Worm (Caenorhabditis elegans) whole organism, young adult: ENCODE measurements around the gene nsy-1.

Source experiments
- B0261.1 ChIP-seq: sonication (generic microtip); optimal IDR thresholded peaks from 2 replicates; lab custom pipeline; 2016; ENCODE audit warnings: mild to moderate bottlenecking, missing genetic modification characterization, moderate library complexity, missing compliant biosample characterization
- F37B4.10 ChIP-seq: fragments of 200-800 bp; sonication (Bioruptor generic); IDR thresholded peaks from 2 replicates; pipeline ENCODE4 v1.3.6; 2022; ENCODE audit warnings: missing genetic modification characterization, missing compliant biosample characterization
- K11D2.4 ChIP-seq: fragments of 200-800 bp; sonication (Bioruptor generic); IDR thresholded peaks from 2 replicates; pipeline ENCODE4 v1.3.6; 2022; ENCODE audit warnings: missing genetic modification reagents, missing genetic modification characterization, missing compliant biosample characterization
- Y56A3A.18 ChIP-seq: fragments of 200-800 bp; sonication (Bioruptor generic); IDR thresholded peaks from 2 replicates; pipeline ENCODE4 v1.3.6; 2022; ENCODE audit warnings: missing genetic modification reagents, missing genetic modification characterization, missing compliant biosample characterization
- Y67H2A.10 ChIP-seq: fragments of 200-800 bp; sonication (Bioruptor generic); conservative IDR thresholded peaks from 2 replicates; pipeline ENCODE4 v1.3.6; 2022; ENCODE audit warnings: missing genetic modification reagents, missing genetic modification characterization, missing compliant biosample characterization
- akir-1 ChIP-seq: fragments of 200-800 bp; sonication (Bioruptor generic); optimal IDR thresholded peaks from 2 replicates; lab custom pipeline; 2018; ENCODE audit warnings: mild to moderate bottlenecking, missing genetic modification characterization, moderate library complexity, missing compliant biosample characterization
- ama-1 ChIP-seq, 3 experiments: fragments of 150-350 bp in 1 of 3; sonication (generic microtip) in 2 of 3; optimal IDR thresholded peaks; 2 replicates each; lab custom pipeline; 2014 to 2018; ENCODE audit warnings: missing biosample characterization in 2 of 3, missing genetic modification characterization in 2 of 3, missing genetic modification reagents in 2 of 3
- atf-7 ChIP-seq: sonication (generic microtip); optimal IDR thresholded peaks from 2 replicates; lab custom pipeline; 2017; ENCODE audit warnings: mild to moderate bottlenecking, missing genetic modification characterization, missing compliant biosample characterization
- attf-5 ChIP-seq: fragments of 200-800 bp; sonication (Bioruptor generic); optimal IDR thresholded peaks from 2 replicates; lab custom pipeline; 2018; ENCODE audit warnings: mild to moderate bottlenecking, missing genetic modification characterization, missing compliant biosample characterization
- cebp-1 ChIP-seq, 2 experiments: fragments of 200-800 bp in 1 of 2; sonication (Bioruptor generic) in 1 of 2; sonication (generic microtip) in 1 of 2; IDR thresholded peaks in 1 of 2; optimal IDR thresholded peaks in 1 of 2; 2 replicates each; pipeline versions ENCODE4 v1.3.6 to Lab custom; 2017 to 2022; ENCODE audit warnings: missing compliant biosample characterization in 2 of 2, missing genetic modification characterization in 2 of 2, mild to moderate bottlenecking in 1 of 2, missing genetic modification reagents in 1 of 2, moderate library complexity in 1 of 2
- ceh-40 ChIP-seq: fragments of 200-800 bp; sonication (Bioruptor generic); IDR thresholded peaks from 2 replicates; pipeline ENCODE4 v1.3.6; 2022; ENCODE audit warnings: missing genetic modification characterization, missing compliant biosample characterization
- ceh-79 ChIP-seq: sonication (generic microtip); optimal IDR thresholded peaks from 2 replicates; lab custom pipeline; 2017; ENCODE audit warnings: mild to moderate bottlenecking, missing genetic modification characterization, missing compliant biosample characterization
- ceh-91 ChIP-seq: fragments of 200-800 bp; sonication (Bioruptor generic); IDR thresholded peaks from 2 replicates; pipeline ENCODE4 v1.3.6; 2022; ENCODE audit warnings: missing genetic modification reagents, missing genetic modification characterization, missing compliant biosample characterization
- chd-7 ChIP-seq: sonication (generic microtip); optimal IDR thresholded peaks from 2 replicates; lab custom pipeline; 2016; ENCODE audit warnings: mild to moderate bottlenecking, missing genetic modification characterization, moderate library complexity, missing compliant biosample characterization
- dpff-1 ChIP-seq: sonication (generic microtip); optimal IDR thresholded peaks from 2 replicates; lab custom pipeline; 2017; ENCODE audit warnings: mild to moderate bottlenecking, missing genetic modification characterization, missing compliant biosample characterization
- ekl-4 ChIP-seq: fragments of 200-800 bp; sonication (Bioruptor generic); IDR thresholded peaks from 2 replicates; pipeline ENCODE4 v1.3.6; 2022; ENCODE audit warnings: missing genetic modification reagents, missing genetic modification characterization, missing compliant biosample characterization
- hmg-1.2 ChIP-seq: fragments of 200-800 bp; sonication (Bioruptor generic); IDR thresholded peaks from 2 replicates; pipeline ENCODE4 v1.3.6; 2022; ENCODE audit warnings: missing genetic modification reagents, missing genetic modification characterization, missing compliant biosample characterization
- lag-1 ChIP-seq: fragments of 200-800 bp; sonication (Bioruptor generic); IDR thresholded peaks from 2 replicates; pipeline ENCODE4 v1.3.6; 2022; ENCODE audit warnings: missing genetic modification reagents, missing genetic modification characterization, missing compliant biosample characterization
- let-607 ChIP-seq, 2 experiments: fragments of 200-800 bp in 1 of 2; sonication (Bioruptor generic) in 1 of 2; sonication (generic microtip) in 1 of 2; optimal IDR thresholded peaks; 2 replicates each; lab custom pipeline; 2016 to 2018; ENCODE audit warnings: mild to moderate bottlenecking in 2 of 2, missing compliant biosample characterization in 2 of 2, missing genetic modification characterization in 2 of 2, moderate library complexity in 2 of 2, missing genotype in 1 of 2
- lin-26 ChIP-seq: fragments of 200-800 bp; sonication (Bioruptor generic); IDR thresholded peaks from 2 replicates; pipeline ENCODE4 v1.3.6; 2022; ENCODE audit warnings: missing genetic modification reagents, missing genetic modification characterization, missing compliant biosample characterization
- lin-40 ChIP-seq: sonication (generic microtip); optimal IDR thresholded peaks from 2 replicates; lab custom pipeline; 2016; ENCODE audit warnings: missing genetic modification characterization, mild to moderate bottlenecking, missing compliant biosample characterization, missing genotype, missing genetic modification reagents
- lsy-27 ChIP-seq: sonication (generic microtip); optimal IDR thresholded peaks from 2 replicates; lab custom pipeline; 2017; ENCODE audit warnings: missing genetic modification characterization, mild to moderate bottlenecking, missing compliant biosample characterization, antibody characterized with exemption, missing genotype, borderline replicate concordance; ENCODE audit not compliant: insufficient read depth
- madf-8 ChIP-seq: fragments of 200-800 bp; sonication (Bioruptor generic); conservative IDR thresholded peaks from 2 replicates; pipeline ENCODE4 v1.3.6; 2022; ENCODE audit warnings: missing genetic modification reagents, missing genetic modification characterization, missing compliant biosample characterization
- nfya-1 ChIP-seq: sonication (generic microtip); optimal IDR thresholded peaks from 2 replicates; lab custom pipeline; 2017; ENCODE audit warnings: antibody characterized with exemption, missing compliant biosample characterization, missing genetic modification characterization, borderline replicate concordance; ENCODE audit not compliant: insufficient read depth
- nfya-2 ChIP-seq: fragments of 200-800 bp; sonication (Bioruptor generic); IDR thresholded peaks from 2 replicates; pipeline ENCODE4 v1.3.6; 2022; ENCODE audit warnings: missing genetic modification reagents, missing genetic modification characterization, missing compliant biosample characterization
- nfyb-1 ChIP-seq: fragments of 200-800 bp; sonication (Bioruptor generic); IDR thresholded peaks from 2 replicates; pipeline ENCODE4 v1.3.6; 2022; ENCODE audit warnings: missing genetic modification reagents, missing genetic modification characterization, missing compliant biosample characterization
- nhr-179 ChIP-seq: sonication (generic microtip); optimal IDR thresholded peaks from 2 replicates; lab custom pipeline; 2016; ENCODE audit warnings: mild to moderate bottlenecking, missing genetic modification characterization, missing compliant biosample characterization
- snpc-4 ChIP-seq, 5 experiments: fragments of 150-350 bp in 1 of 5; sonication (generic microtip) in 4 of 5; optimal IDR thresholded peaks; 2 replicates each; lab custom pipeline; 2014 to 2018; ENCODE audit warnings: missing genetic modification characterization in 5 of 5, missing biosample characterization in 3 of 5, antibody characterized with exemption in 2 of 5, mild to moderate bottlenecking in 2 of 5, missing compliant biosample characterization in 2 of 5, missing genotype in 2 of 5, moderate library complexity in 2 of 5, missing genetic modification reagents in 1 of 5
- somi-1 ChIP-seq: fragments of 200-800 bp; sonication (Bioruptor generic); optimal IDR thresholded peaks from 2 replicates; lab custom pipeline; 2018; ENCODE audit warnings: mild to moderate bottlenecking, missing genetic modification characterization, missing compliant biosample characterization
- tbx-9 ChIP-seq: sonication (generic microtip); optimal IDR thresholded peaks from 2 replicates; lab custom pipeline; 2016; ENCODE audit warnings: borderline replicate concordance, missing genetic modification characterization, inconsistent platforms, missing compliant biosample characterization
- unc-130 ChIP-seq: sonication (generic microtip); optimal IDR thresholded peaks from 2 replicates; lab custom pipeline; 2016; ENCODE audit warnings: missing genetic modification reagents, missing genetic modification characterization, missing compliant biosample characterization
- xnd-1 ChIP-seq: sonication (generic microtip); optimal IDR thresholded peaks from 2 replicates; lab custom pipeline; 2016; ENCODE audit warnings: missing genotype, missing genetic modification reagents, missing genetic modification characterization, missing compliant biosample characterization
- zfh-2 ChIP-seq: fragments of 200-800 bp; sonication (Bioruptor generic); conservative IDR thresholded peaks from 2 replicates; pipeline ENCODE4 v1.3.6; 2022; ENCODE audit warnings: missing genetic modification reagents, missing genetic modification characterization, missing compliant biosample characterization
- zim-3 ChIP-seq: sonication (generic microtip); optimal IDR thresholded peaks from 2 replicates; lab custom pipeline; 2017; ENCODE audit warnings: mild to moderate bottlenecking, missing genetic modification characterization, moderate library complexity, missing compliant biosample characterization
- ztf-22 ChIP-seq: fragments of 200-800 bp; sonication (Bioruptor generic); optimal IDR thresholded peaks from 2 replicates; lab custom pipeline; 2018; ENCODE audit warnings: mild to moderate bottlenecking, missing genetic modification characterization, moderate library complexity, missing compliant biosample characterization
- ztf-25 ChIP-seq: fragments of 200-800 bp; sonication (Bioruptor generic); IDR thresholded peaks from 2 replicates; pipeline ENCODE4 v1.3.6; 2022; ENCODE audit warnings: missing genetic modification reagents, missing genetic modification characterization, missing compliant biosample characterization

nsy-1 gene

DNA sequence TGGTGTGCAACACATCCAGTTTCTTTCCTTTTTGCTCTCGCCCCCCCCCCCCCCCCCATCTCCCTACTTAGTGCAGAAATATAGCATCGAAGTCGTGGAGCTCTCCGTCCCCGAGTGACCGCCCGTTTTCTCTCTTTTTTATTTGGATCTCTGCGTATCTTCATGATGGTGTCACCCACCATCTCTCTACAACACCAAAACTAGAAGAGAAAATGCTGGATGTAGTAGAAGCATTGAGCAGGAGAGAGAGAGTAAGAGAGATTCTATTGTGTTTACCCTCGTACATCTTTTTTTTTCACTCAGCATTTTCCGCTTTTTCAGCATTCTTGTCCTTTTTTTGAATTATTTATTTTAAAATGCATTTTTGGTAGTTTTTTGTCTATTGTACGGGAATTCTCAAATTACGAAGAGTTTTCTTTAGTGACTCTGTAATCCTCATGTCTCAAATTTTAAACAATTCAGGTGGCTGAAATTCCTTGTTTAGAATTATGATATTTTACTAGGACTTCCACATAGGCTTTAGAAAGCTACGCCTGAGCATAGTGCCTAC lies 19.9 kb downstream of the nsy-1 start:
- TF ChIP-seq snpc-4 (GFP tag; optimal IDR thresholded peaks at IDR 0.05; lab: Kevin White, UChicago) (no peak), snpc-4 (tag; optimal IDR thresholded peaks at IDR 0.05; lab: Kevin White, UChicago) (no peak), nfyb-1 (no peak), lin-26 (no peak), let-607 (tag; optimal IDR thresholded peaks at IDR 0.05; lab: Kevin White, UChicago) (no peak), chd-7 (tag; lab: Kevin White, UChicago) (no peak), Y67H2A.10 (GFP tag; lab: Robert Waterston, UW) (no peak), ama-1 (optimal IDR thresholded peaks at IDR 0.05; lab: Kevin White, UChicago) (no peak), ama-1 (GFP tag; optimal IDR thresholded peaks at IDR 0.05; lab: Kevin White, UChicago) (no peak), F37B4.10 (GFP tag; lab: Robert Waterston, UW) (no peak), ztf-25 (GFP tag; lab: Robert Waterston, UW) (no peak), madf-8 (no peak), ceh-40 (no peak), B0261.1 (tag; lab: Kevin White, UChicago) (no peak), K11D2.4 (GFP tag; lab: Robert Waterston, UW) (no peak), zim-3 (tag; lab: Kevin White, UChicago) (no peak), akir-1 (GFP tag; lab: Kevin White, UChicago) (no peak), ceh-79 (no peak), nfya-2 (no peak), xnd-1 (tag; lab: Kevin White, UChicago) (no peak), dpff-1 (no peak), ceh-91 (no peak)
- TF ChIP-seq, all 124 proteins: peak for 0

DNA sequence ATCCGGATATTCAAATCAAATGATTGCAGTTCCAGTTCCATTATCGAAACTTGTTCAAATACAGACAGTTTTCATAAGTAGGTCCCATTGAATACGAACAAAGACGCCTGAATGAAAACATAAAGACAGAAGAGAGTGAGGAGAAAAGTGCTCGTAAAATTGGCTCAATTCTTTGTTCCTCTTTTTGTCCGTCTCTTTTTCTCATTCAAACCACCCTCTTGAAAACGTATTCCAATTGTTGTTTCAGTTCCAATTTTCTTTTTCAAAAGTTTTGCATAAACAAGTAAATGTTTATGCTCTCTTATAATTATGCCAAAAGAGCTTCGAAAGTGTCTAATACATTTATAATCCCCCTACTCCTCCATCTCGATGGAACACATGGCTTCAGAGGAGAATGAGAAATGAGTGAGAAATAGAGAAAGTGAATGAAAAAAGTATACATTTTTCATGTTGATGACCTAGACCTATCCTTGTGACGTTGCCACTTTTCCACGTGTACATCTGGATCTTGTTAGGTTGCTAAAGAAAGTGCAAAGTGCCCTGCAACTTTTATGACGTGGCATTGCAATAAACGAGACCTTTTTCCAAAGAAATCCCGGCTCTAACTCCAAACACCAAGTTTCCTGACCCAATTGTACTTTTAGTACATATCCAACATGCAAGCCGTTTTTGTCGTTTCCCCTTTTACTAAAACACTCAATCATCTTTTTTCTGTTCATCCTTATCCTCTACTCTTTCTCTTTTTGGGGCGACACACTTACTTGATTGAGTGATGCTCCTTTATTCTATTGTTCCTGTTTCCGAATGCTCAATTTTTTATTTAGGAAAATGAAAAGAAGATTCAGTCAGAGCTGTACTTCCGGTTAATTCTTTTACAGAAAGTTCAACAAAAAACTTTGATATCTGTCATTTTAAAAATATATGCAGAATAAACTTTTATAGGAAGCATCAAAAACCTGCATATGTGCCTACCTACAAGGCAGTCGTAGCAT lies 23.9 kb downstream of the nsy-1 start:
- TF ChIP-seq Y56A3A.18 (GFP tag; lab: Robert Waterston, UW) (no peak), B0261.1 (tag; lab: Kevin White, UChicago) (no peak), lin-40 (no peak), atf-7 (tag; lab: Kevin White, UChicago) (no peak), nhr-179 (tag; lab: Kevin White, UChicago) (no peak)
- TF ChIP-seq, all 124 proteins: peak for 0

DNA sequence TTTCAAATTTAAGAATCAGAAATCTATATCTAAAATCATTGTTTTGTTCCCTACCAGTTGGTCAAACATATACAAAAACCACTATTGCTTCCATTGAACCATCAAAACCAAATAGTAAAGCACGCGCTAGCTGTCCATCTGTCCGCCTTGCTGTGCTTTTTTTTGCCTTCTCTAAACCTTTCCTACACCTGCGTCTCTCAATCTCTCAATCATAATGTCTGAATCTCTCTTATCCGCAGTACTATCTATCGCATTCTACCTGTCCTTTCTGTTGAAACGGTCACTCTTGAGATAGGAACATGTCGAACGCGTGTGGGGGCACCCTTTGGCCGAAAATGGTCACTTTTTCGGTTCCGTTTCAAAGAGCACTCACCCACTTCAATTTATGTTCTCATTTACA lies 24.7 kb downstream of the nsy-1 start:
- TF ChIP-seq attf-5 (GFP tag; lab: Kevin White, UChicago) = no peak
- no peak for TF ChIP-seq somi-1
- no peak for TF ChIP-seq ekl-4 (GFP tag; lab: Robert Waterston, UW)
- no peak for TF ChIP-seq tbx-9 (tag; lab: Kevin White, UChicago)
- no peak for TF ChIP-seq ztf-25 (GFP tag; lab: Robert Waterston, UW)
- TF ChIP-seq zfh-2 (GFP tag; lab: Robert Waterston, UW) = no peak
- no peak for TF ChIP-seq unc-130 (GFP tag; lab: Kevin White, UChicago)
- TF ChIP-seq lsy-27 (tag; lab: Kevin White, UChicago) = no peak
- no peak for TF ChIP-seq cebp-1 (GFP tag; IDR thresholded peaks at IDR 0.05; lab: Robert Waterston, UW)
- TF ChIP-seq cebp-1 (tag; optimal IDR thresholded peaks at IDR 0.05; lab: Kevin White, UChicago) = peak; percentile 19
- no peak for TF ChIP-seq lag-1
- TF ChIP-seq ztf-22 (GFP tag; lab: Kevin White, UChicago) = no peak
- TF ChIP-seq nfya-1 (tag; lab: Kevin White, UChicago) = no peak
- TF ChIP-seq hmg-1.2 (GFP tag; lab: Robert Waterston, UW) = peak; percentile 70; the same call in 1 of the 2 replicates
- no peak for TF ChIP-seq ceh-79
- TF ChIP-seq, all 124 proteins: peak for 2
